Worm (Caenorhabditis elegans): Measurements from ENCODE around the gene T16H12.13.

DNA sequence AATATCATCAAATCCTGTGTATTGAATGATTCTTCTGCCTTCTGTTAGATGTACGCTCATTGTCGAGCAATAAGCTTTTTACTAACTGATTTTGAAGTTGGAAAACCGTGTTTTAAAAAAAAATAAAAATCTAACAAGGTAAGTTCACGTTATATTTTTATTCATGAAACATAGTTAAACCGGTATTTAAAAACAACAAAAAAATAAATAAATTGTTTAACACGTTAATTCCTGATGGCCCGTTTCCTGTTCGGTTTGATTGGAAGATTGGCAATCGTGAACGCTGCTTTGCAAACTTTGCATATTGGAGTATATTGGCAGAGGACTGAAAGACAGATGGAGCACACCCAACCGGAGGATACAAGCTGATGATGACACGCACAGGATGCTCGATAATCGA is 33.6 kb downstream of the T16H12.13 start, which contains the start of gene ZK1128.3:
- TF ChIP-seq skn-1 (tag; optimal IDR thresholded peaks at IDR 0.05) = no peak
- no peak for TF ChIP-seq hlh-4 (tag; optimal IDR thresholded peaks at IDR 0.05)
- no peak for TF ChIP-seq egl-13 (tag; optimal IDR thresholded peaks at IDR 0.05)
